Worm (Caenorhabditis elegans) whole organism, early embryonic: Measurements from ENCODE around the gene let-754.
"Not testable (repeated sequence)": the region's sequence is repeated elsewhere in the genome, so short reads cannot be mapped to it uniquely, and the experiment has no call there.

ENCODE experiments used
- B0310.2 ChIP-seq: sonication (generic microtip); optimal IDR thresholded peaks from 2 replicates; lab custom pipeline; 2016; ENCODE audit warnings: mild to moderate bottlenecking, missing genetic modification characterization, missing compliant biosample characterization
- F13C5.2 ChIP-seq: sonication (generic microtip); optimal IDR thresholded peaks from 2 replicates; lab custom pipeline; 2017; ENCODE audit warnings: mild to moderate bottlenecking, missing genetic modification characterization, inconsistent platforms, missing compliant biosample characterization
- aly-1 ChIP-seq: sonication (generic microtip); optimal IDR thresholded peaks from 2 replicates; lab custom pipeline; 2016; ENCODE audit warnings: missing genetic modification characterization, missing compliant biosample characterization
- ama-1 ChIP-seq: fragments of 150-350 bp; optimal IDR thresholded peaks from 2 replicates; lab custom pipeline; 2014
- ceh-13 ChIP-seq: fragments of 200-800 bp; sonication (Bioruptor generic); optimal IDR thresholded peaks from 2 replicates; lab custom pipeline; 2018; ENCODE audit warnings: mild to moderate bottlenecking, missing genetic modification characterization, missing compliant biosample characterization
- ceh-36 ChIP-seq: sonication (generic microtip); optimal IDR thresholded peaks from 2 replicates; lab custom pipeline; 2016; ENCODE audit warnings: missing genetic modification characterization, inconsistent platforms, missing compliant biosample characterization
- ets-7 ChIP-seq: sonication (generic microtip); optimal IDR thresholded peaks from 2 replicates; lab custom pipeline; 2016; ENCODE audit warnings: missing genotype, missing genetic modification characterization, missing compliant biosample characterization
- flt-1 ChIP-seq: fragments of 200-800 bp; sonication (Bioruptor generic); IDR thresholded peaks from 2 replicates; pipeline ENCODE4 v1.3.6; 2022; ENCODE audit warnings: missing genetic modification characterization, missing compliant biosample characterization
- hmbx-1 ChIP-seq: sonication (generic microtip); optimal IDR thresholded peaks from 2 replicates; lab custom pipeline; 2016; ENCODE audit warnings: mild to moderate bottlenecking, missing genetic modification characterization, missing compliant biosample characterization
- hmg-4 ChIP-seq: fragments of 200-800 bp; sonication (Bioruptor generic); optimal IDR thresholded peaks from 2 replicates; lab custom pipeline; 2018; ENCODE audit warnings: mild to moderate bottlenecking, missing genetic modification characterization, missing compliant biosample characterization
- hnd-1 ChIP-seq: sonication (generic microtip); optimal IDR thresholded peaks from 2 replicates; lab custom pipeline; 2016; ENCODE audit warnings: missing genetic modification characterization, missing compliant biosample characterization
- pes-1 ChIP-seq: fragments of 200-800 bp; sonication (Bioruptor generic); IDR thresholded peaks from 2 replicates; pipeline ENCODE4 v1.3.6; 2022; ENCODE audit warnings: missing genetic modification reagents, missing genetic modification characterization, missing compliant biosample characterization
- scrt-1 ChIP-seq: fragments of 200-800 bp; sonication (Bioruptor generic); IDR thresholded peaks from 2 replicates; pipeline ENCODE4 v1.3.6; 2022; ENCODE audit warnings: missing genetic modification characterization, missing compliant biosample characterization
- sea-1 ChIP-seq: fragments of 200-800 bp; sonication (Bioruptor generic); conservative IDR thresholded peaks from 2 replicates; pipeline ENCODE4 v1.3.6; 2022; ENCODE audit warnings: missing genetic modification characterization, missing compliant biosample characterization
- tbx-11 ChIP-seq: fragments of 200-800 bp; sonication (Bioruptor generic); IDR thresholded peaks from 2 replicates; pipeline ENCODE4 v1.3.6; 2022; ENCODE audit warnings: missing genetic modification characterization, missing compliant biosample characterization
- tbx-37 ChIP-seq: fragments of 200-800 bp; sonication (Bioruptor generic); conservative IDR thresholded peaks from 2 replicates; pipeline ENCODE4 v1.3.6; 2022; ENCODE audit warnings: missing genetic modification reagents, missing genetic modification characterization, missing compliant biosample characterization
- tra-4 ChIP-seq: sonication (generic microtip); optimal IDR thresholded peaks from 2 replicates; lab custom pipeline; 2017; ENCODE audit warnings: missing genetic modification characterization, missing compliant biosample characterization

The let-754 gene

DNA sequence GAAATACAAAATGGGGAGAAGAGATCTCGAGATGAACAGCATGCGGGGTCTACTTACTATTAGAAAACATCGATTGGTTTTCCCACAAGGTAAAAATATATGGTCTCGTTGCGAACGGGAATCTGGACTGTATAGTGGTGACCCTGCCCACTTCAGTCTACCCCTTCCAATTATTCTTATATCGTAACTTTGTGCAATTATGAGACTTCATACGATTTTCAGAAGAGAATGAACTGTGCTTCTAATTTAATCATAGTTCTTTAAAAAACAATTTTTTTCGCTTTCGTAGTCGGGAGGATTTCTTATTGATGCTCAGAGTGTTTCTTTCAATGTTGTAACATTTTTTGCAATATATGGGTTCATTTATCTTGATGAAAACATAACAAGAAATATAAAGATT lies 19.0 kb upstream of the let-754 start, which contains the start of gene F54H12.5:
F54H12.5 (minus strand) TSS at position 101 of the 400 bp plus-strand sequence.
- no peak for TF ChIP-seq ets-7
- TF ChIP-seq scrt-1 (GFP tag; lab: Robert Waterston, UW) = no peak
- no peak for TF ChIP-seq pes-1 (GFP tag; lab: Robert Waterston, UW)
- TF ChIP-seq ceh-13 (GFP tag; lab: Kevin White, UChicago) = no peak
- TF ChIP-seq sea-1 (GFP tag; lab: Robert Waterston, UW) = no peak
- no peak for TF ChIP-seq F13C5.2 (tag; lab: Kevin White, UChicago)
- TF ChIP-seq ceh-36 (tag; lab: Kevin White, UChicago) = no peak
- no peak for TF ChIP-seq aly-1 (tag; lab: Kevin White, UChicago)
- TF ChIP-seq hmg-4 (GFP tag; lab: Kevin White, UChicago) = no peak
- TF ChIP-seq B0310.2 (tag; lab: Kevin White, UChicago) = no peak
- no peak for TF ChIP-seq tbx-37 (GFP tag; lab: Robert Waterston, UW)
- TF ChIP-seq ama-1 (lab: Kevin White, UChicago) = no peak
- no peak for TF ChIP-seq hnd-1 (tag; lab: Kevin White, UChicago)
- no peak for TF ChIP-seq hmbx-1
- TF ChIP-seq flt-1 (GFP tag; lab: Robert Waterston, UW) = no peak
- TF ChIP-seq tbx-11 (GFP tag; lab: Robert Waterston, UW) = no peak
- no peak for TF ChIP-seq tra-4 (tag; lab: Kevin White, UChicago)

DNA sequence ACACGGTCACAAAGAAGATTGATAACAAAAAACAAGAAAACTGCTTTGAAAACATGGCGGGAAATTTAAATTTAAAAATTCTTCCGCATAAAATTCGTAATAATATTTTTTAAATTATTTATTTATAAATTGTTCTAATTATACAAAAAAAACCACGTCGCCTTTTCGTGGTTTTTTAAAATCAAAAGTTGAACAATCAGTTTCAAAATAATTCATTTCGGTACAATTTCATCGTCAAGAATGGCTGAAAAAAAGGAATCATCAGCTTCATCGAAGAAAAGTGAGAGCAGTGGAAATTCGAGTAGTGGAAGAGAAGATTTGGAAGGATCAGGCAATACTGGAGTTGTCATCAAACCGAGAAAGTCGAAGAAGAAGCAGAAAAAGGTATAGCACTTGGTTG lies 16.0 kb upstream of the let-754 start, which contains the start of the genes F54H12.8 and F54H12.7:
F54H12.8 (minus strand) TSS at position 101 of the 400 bp plus-strand sequence.
F54H12.7 (plus strand) TSS at position 229 of the 400 bp plus-strand sequence.
- TF ChIP-seq ceh-36 (tag; lab: Kevin White, UChicago) (no peak), scrt-1 (GFP tag; lab: Robert Waterston, UW) (no peak), tra-4 (tag; lab: Kevin White, UChicago) (no peak)

ce11 chrIII:7964281-7964680 lies 11.2 kb upstream of the let-754 start, which contains the start of gene F54H12.2:
Gene F54H12.2 (plus strand): TSS chrIII:7964581.
- not testable (repeated sequence) for TF ChIP-seq ceh-13 (GFP tag; lab: Kevin White, UChicago); ets-7; flt-1 (GFP tag; lab: Robert Waterston, UW)

- not testable (repeated sequence) for TF ChIP-seq tra-4 (tag; lab: Kevin White, UChicago); hnd-1 (tag; lab: Kevin White, UChicago); sea-1 (GFP tag; lab: Robert Waterston, UW)
Observed at ce11 chrIII:7962641-7963040, 9.5 kb upstream of the let-754 start, which contains the start of gene F54H12.4. Gene F54H12.4 (minus strand): TSS chrIII:7962741.

DNA sequence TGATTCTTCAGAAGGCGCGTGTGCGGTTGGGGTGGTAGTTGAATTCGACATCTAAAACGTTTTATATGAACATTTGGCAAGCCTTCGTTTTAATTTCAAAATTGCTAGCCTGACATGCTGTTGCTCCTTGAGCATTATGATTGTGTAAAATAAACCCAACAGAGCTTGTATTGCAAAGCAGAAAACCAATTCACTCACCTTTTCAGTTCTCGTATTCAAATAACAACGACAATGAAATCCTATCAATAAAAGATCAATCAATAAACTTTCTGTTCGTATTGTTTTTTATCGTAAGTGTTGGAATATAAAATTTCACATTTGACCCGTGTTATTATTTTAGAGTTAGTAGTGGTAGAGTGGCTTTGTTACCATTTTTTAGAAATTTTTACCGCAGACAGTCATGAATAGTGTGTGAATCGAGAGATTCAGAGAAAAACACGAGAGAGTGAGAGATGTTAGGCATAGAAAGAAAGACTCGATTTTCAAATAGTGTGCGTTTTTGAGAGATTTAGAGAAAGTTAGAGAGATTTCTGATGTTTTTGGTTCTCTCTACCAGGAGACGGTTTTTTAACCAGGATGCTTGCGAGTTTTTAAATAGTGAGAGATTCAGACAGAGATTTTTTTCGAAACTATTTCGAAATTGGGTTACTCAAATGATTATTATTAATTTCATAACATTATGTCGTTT lies 6.0 kb upstream of the let-754 start, which contains the start of gene F54H12.10:
F54H12.10 (minus strand) TSS at position 51 of the 688 bp plus-strand sequence.
- not testable (repeated sequence) for TF ChIP-seq F13C5.2 (tag; lab: Kevin White, UChicago); B0310.2 (tag; lab: Kevin White, UChicago); ceh-13 (GFP tag; lab: Kevin White, UChicago)

ce11 chrIII:7958085-7958484 lies 5.0 kb upstream of the let-754 start, which contains the start of gene C29E4.11:
Gene C29E4.11 (minus strand): TSS chrIII:7958114.
- no peak for TF ChIP-seq ama-1 (lab: Kevin White, UChicago)
- no peak for TF ChIP-seq ceh-13 (GFP tag; lab: Kevin White, UChicago)
- no peak for TF ChIP-seq flt-1 (GFP tag; lab: Robert Waterston, UW)
- no peak for TF ChIP-seq aly-1 (tag; lab: Kevin White, UChicago)
- no peak for TF ChIP-seq ets-7
- no peak for TF ChIP-seq tbx-37 (GFP tag; lab: Robert Waterston, UW)
- no peak for TF ChIP-seq pes-1 (GFP tag; lab: Robert Waterston, UW)
- TF ChIP-seq sea-1 (GFP tag; lab: Robert Waterston, UW) = no peak
- no peak for TF ChIP-seq hnd-1 (tag; lab: Kevin White, UChicago)
- no peak for TF ChIP-seq F13C5.2 (tag; lab: Kevin White, UChicago)
- no peak for TF ChIP-seq hmbx-1
- no peak for TF ChIP-seq tbx-11 (GFP tag; lab: Robert Waterston, UW)
- no peak for TF ChIP-seq B0310.2 (tag; lab: Kevin White, UChicago)
- TF ChIP-seq ceh-36 (tag; lab: Kevin White, UChicago) = no peak
- no peak for TF ChIP-seq tra-4 (tag; lab: Kevin White, UChicago)
- no peak for TF ChIP-seq scrt-1 (GFP tag; lab: Robert Waterston, UW)
- TF ChIP-seq hmg-4 (GFP tag; lab: Kevin White, UChicago) = no peak

DNA sequence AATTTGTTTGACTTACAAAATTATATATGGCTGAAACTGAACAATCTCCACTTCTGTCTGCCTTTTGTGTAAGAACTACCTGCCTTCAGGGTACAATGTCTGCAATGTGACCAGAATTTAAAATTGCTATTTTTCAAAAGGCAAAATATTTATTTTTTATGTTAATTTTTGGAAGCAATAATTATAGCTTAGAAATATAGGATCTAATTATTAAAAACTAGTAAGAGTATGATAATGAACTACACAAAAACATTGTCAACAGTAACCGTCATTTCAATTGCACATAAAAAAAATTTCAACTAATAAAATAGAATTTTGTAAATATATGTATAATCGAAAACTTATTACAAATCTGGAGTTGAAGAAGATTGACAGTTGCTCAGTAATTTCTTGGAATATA lies 3.9 kb upstream of the let-754 start, which contains the start of gene C29E4.9:
C29E4.9 (minus strand) TSS at position 101 of the 400 bp plus-strand sequence.
- TF ChIP-seq hmg-4 (GFP tag; lab: Kevin White, UChicago) = no peak
- TF ChIP-seq hnd-1 (tag; lab: Kevin White, UChicago) = no peak
- no peak for TF ChIP-seq pes-1 (GFP tag; lab: Robert Waterston, UW)
- TF ChIP-seq scrt-1 (GFP tag; lab: Robert Waterston, UW) = no peak
